Fruit fly (Drosophila melanogaster): Measurements from ENCODE around the gene CG3610.
A peak's percentile ranks its signal among the peaks of the same experiment; 100 is the strongest.

Gene CG3610

DNA sequence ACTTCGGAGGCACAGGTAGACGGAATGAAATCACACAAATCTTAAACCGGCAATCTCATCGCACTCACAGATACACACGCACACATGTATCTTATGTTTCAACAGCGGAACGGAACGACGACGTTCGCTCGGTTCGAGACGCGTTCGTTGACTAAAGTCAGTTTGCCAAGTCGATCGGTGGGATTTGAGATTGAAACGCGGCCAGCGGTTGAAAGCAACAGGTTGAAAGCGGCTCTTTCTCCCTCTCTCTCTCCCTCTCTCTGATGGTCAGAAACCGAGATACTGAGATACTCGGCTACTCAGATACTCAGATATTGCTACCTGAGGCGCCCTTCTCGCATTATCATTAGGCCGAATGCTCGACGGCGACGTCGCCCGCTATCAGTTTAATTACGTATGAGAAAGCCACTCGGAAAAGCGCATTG lies 8.9 kb downstream of the CG3610 start (continued):
- TF ChIP-seq sage (GFP tag; optimal IDR thresholded peaks at IDR 0.05) (no peak), Jra (GFP tag; optimal IDR thresholded peaks at IDR 0.05) (peak; percentile 35), Hr78 (GFP tag; optimal IDR thresholded peaks at IDR 0.05) (no peak), fru (GFP tag; optimal IDR thresholded peaks at IDR 0.05) (peak; percentile 68), dl (GFP tag; optimal IDR thresholded peaks at IDR 0.05; ENCODE audit: insufficient read depth in 1 of 2, partially characterized antibody in 2 of 2) (peak; percentile 40 to 61)

dm6 chr3R:14864819-14865218 lies 20.0 kb downstream of the CG3610 start:
- TF ChIP-seq lola (GFP tag; optimal IDR thresholded peaks at IDR 0.05): no peak

DNA sequence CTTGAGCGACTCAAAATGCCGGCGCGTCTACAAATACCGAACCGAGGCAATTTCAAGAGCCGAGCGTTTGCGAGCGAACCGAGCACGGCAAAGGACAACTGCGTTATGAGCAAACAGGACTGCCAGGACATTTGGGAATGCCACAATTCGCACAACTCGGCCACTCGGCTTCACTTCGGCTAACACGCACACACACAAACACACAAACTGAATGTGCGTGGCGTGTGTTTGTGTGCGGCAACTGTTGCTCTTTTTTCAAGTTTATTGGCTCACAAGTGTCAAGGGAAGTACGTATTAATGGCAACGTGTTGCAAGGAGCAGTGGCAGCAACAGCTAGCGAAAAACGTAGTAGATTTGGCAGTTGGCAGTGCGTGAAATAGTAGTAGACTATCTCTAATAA lies 28.5 kb downstream of the CG3610 start:
- TF ChIP-seq Abd-B (GFP tag; optimal IDR thresholded peaks at IDR 0.05): no peak
- TF ChIP-seq tai (GFP tag; optimal IDR thresholded peaks at IDR 0.05): no peak
- TF ChIP-seq CG9705 (GFP tag; optimal IDR thresholded peaks at IDR 0.05): no peak
- no peak for TF ChIP-seq Dif (GFP tag; optimal IDR thresholded peaks at IDR 0.05; ENCODE audit: partially characterized antibody)
- TF ChIP-seq Hnf4 (GFP tag; optimal IDR thresholded peaks at IDR 0.05): no peak
- no peak for TF ChIP-seq jim (GFP tag; optimal IDR thresholded peaks at IDR 0.05)
- TF ChIP-seq usp (GFP tag; optimal IDR thresholded peaks at IDR 0.05): no peak
- no peak for TF ChIP-seq Rel (GFP tag; optimal IDR thresholded peaks at IDR 0.05)
- TF ChIP-seq Rel (tag; optimal IDR thresholded peaks at IDR 0.05): no peak
- no peak for TF ChIP-seq brk (GFP tag; optimal IDR thresholded peaks at IDR 0.05)
- no peak for TF ChIP-seq CrebA (GFP tag; optimal IDR thresholded peaks at IDR 0.05; ENCODE audit: borderline replicate concordance)
- TF ChIP-seq Jra (GFP tag; optimal IDR thresholded peaks at IDR 0.05): no peak
- no peak for TF ChIP-seq GATAd (GFP tag; optimal IDR thresholded peaks at IDR 0.05)
- no peak for TF ChIP-seq N (GFP tag; optimal IDR thresholded peaks at IDR 0.05)
- no peak for TF ChIP-seq Hr83 (GFP tag; optimal IDR thresholded peaks at IDR 0.05; ENCODE audit: poor library complexity, severe bottlenecking)
- no peak for TF ChIP-seq h (GFP tag; optimal IDR thresholded peaks at IDR 0.05)
- no peak for TF ChIP-seq ey (GFP tag; optimal IDR thresholded peaks at IDR 0.05)
- TF ChIP-seq psq (GFP tag; optimal IDR thresholded peaks at IDR 0.05): no peak
- no peak for TF ChIP-seq Sp1 (GFP tag; optimal IDR thresholded peaks at IDR 0.05)
- no peak for TF ChIP-seq Myc (optimal IDR thresholded peaks at IDR 0.05)
- TF ChIP-seq Mio (GFP tag; optimal IDR thresholded peaks at IDR 0.05): no peak

- TF ChIP-seq h (GFP tag; optimal IDR thresholded peaks at IDR 0.05) (no peak), Hr78 (GFP tag; optimal IDR thresholded peaks at IDR 0.05) (no peak), Dif (GFP tag; optimal IDR thresholded peaks at IDR 0.05; ENCODE audit: partially characterized antibody) (no peak), CG32264 (GFP tag; optimal IDR thresholded peaks at IDR 0.05) (no peak), Myc (optimal IDR thresholded peaks at IDR 0.05) (no peak), sv (GFP tag; optimal IDR thresholded peaks at IDR 0.05) (peak; percentile 27), Mio (GFP tag; optimal IDR thresholded peaks at IDR 0.05) (no peak), Hr83 (GFP tag; optimal IDR thresholded peaks at IDR 0.05; ENCODE audit: poor library complexity, severe bottlenecking) (no peak), OdsH (GFP tag; optimal IDR thresholded peaks at IDR 0.05) (no peak)
Measured at dm6 chr3R:14875274-14875964, 30.6 kb downstream of the CG3610 start, which contains the start of gene btsz. Gene btsz (minus strand): TSS chr3R:14875488.

DNA sequence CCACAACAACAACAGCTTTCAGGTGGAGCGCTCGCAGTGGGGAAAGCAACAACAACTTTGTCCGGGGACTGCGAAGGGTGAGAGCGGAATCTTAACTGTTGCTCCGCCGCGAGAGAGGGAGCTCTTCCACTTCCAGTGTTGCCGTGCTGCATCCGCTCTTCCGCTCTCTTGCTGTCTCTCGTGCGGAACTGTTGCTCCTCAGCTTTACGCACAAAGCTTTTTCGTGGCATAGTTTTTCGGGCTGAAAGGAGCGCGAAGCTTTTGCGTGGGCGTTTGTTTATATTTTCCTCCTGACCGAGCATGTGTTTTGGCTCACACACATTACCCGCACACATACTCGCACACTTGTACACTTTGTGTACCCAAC lies 31.1 kb downstream of the CG3610 start:
- no peak for TF ChIP-seq Sp1 (GFP tag; optimal IDR thresholded peaks at IDR 0.05)
- no peak for TF ChIP-seq fru (GFP tag; optimal IDR thresholded peaks at IDR 0.05)
- TF ChIP-seq h (GFP tag; optimal IDR thresholded peaks at IDR 0.05): no peak

DNA sequence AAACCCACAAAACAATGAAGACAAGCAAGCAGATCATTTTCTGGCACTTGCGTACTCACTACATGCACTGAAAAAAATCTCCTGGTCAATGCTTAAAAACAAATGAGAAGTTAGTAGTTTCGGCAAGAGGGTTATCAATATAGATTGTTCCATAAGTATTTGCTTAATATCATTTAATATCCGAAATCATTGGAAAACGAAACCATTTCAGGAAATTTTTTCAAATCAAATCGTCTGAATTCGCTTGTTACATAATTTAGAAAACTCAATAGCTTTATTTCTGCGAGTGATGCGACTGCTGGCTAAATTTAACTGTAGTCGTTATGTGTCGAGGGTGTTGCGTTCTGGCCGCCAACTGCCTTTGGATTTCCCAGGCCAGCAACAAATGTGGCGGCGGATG lies 33.3 kb downstream of the CG3610 start:
- no peak for TF ChIP-seq rgr (GFP tag; optimal IDR thresholded peaks at IDR 0.05)
- no peak for TF ChIP-seq N (GFP tag; optimal IDR thresholded peaks at IDR 0.05)
- no peak for TF ChIP-seq Vsx2 (GFP tag; optimal IDR thresholded peaks at IDR 0.05; ENCODE audit: partially characterized antibody)
- TF ChIP-seq sage (GFP tag; optimal IDR thresholded peaks at IDR 0.05): no peak
- no peak for TF ChIP-seq usp (GFP tag; optimal IDR thresholded peaks at IDR 0.05)
- no peak for TF ChIP-seq lola (GFP tag; optimal IDR thresholded peaks at IDR 0.05)
- TF ChIP-seq foxo (GFP tag; optimal IDR thresholded peaks at IDR 0.05): no peak
- TF ChIP-seq Mio (GFP tag; optimal IDR thresholded peaks at IDR 0.05): no peak
- TF ChIP-seq HLH106 (tag; optimal IDR thresholded peaks at IDR 0.05): no peak
- TF ChIP-seq sv (GFP tag; optimal IDR thresholded peaks at IDR 0.05): no peak
- no peak for TF ChIP-seq OdsH (GFP tag; optimal IDR thresholded peaks at IDR 0.05)
- no peak for TF ChIP-seq Hr83 (GFP tag; optimal IDR thresholded peaks at IDR 0.05; ENCODE audit: poor library complexity, severe bottlenecking)
- no peak for TF ChIP-seq Dif (GFP tag; optimal IDR thresholded peaks at IDR 0.05; ENCODE audit: partially characterized antibody)
- TF ChIP-seq Dfd (GFP tag; optimal IDR thresholded peaks at IDR 0.05): no peak
- TF ChIP-seq brk (GFP tag; optimal IDR thresholded peaks at IDR 0.05): no peak
- TF ChIP-seq fru (GFP tag; optimal IDR thresholded peaks at IDR 0.05): no peak
- no peak for TF ChIP-seq ey (GFP tag; optimal IDR thresholded peaks at IDR 0.05)
- no peak for TF ChIP-seq Myc (optimal IDR thresholded peaks at IDR 0.05)

Data from whole organism, wandering third instar larva.